Fruit fly (Drosophila melanogaster): Measurements from ENCODE around the gene Pa1.

The Pa1 gene

dm6 chrX:11351351-11351750 lies 7.7 kb upstream of the Pa1 start (continued):
- peak; percentile 70 for TF ChIP-seq Blimp-1 (GFP tag; optimal IDR thresholded peaks at IDR 0.05)
- TF ChIP-seq dac (GFP tag; optimal IDR thresholded peaks at IDR 0.05), result peak; percentile 95
- peak; percentile 90 for TF ChIP-seq Ets21C (GFP tag; optimal IDR thresholded peaks at IDR 0.05)
- peak; percentile 94 for TF ChIP-seq dsx (GFP tag; optimal IDR thresholded peaks at IDR 0.05; ENCODE audit: poor library complexity, severe bottlenecking)
- peak; percentile 97 for TF ChIP-seq Eip78C (GFP tag)
- peak; percentile 94 for TF ChIP-seq CG10631 (GFP tag; optimal IDR thresholded peaks at IDR 0.05)
- TF ChIP-seq Hr4 (GFP tag; optimal IDR thresholded peaks at IDR 0.05), result peak; percentile 97
- peak; percentile 93 for TF ChIP-seq Met (GFP tag; optimal IDR thresholded peaks at IDR 0.05)
- peak; percentile 93 for TF ChIP-seq CG11902 (GFP tag; optimal IDR thresholded peaks at IDR 0.05)
- TF ChIP-seq esn (GFP tag; optimal IDR thresholded peaks at IDR 0.05), result peak; percentile 91
- peak; percentile 88 for TF ChIP-seq CG34406 (GFP tag; optimal IDR thresholded peaks at IDR 0.05)
- TF ChIP-seq Hr39 (GFP tag; optimal IDR thresholded peaks at IDR 0.05), result peak; percentile 96
- TF ChIP-seq CG4318 (GFP tag; optimal IDR thresholded peaks at IDR 0.05), result peak; percentile 92
- peak; percentile 96 for TF ChIP-seq CG11294 (GFP tag; IDR thresholded peaks at IDR 0.05)
- peak; percentile 93 for TF ChIP-seq Sox15 (GFP tag; optimal IDR thresholded peaks at IDR 0.05)
- peak; percentile 98 for TF ChIP-seq CG6163 (GFP tag; IDR thresholded peaks at IDR 0.05)
- TF ChIP-seq Sox102F (GFP tag; optimal IDR thresholded peaks at IDR 0.05), result peak; percentile 90
- peak; percentile 96 for TF ChIP-seq Gug (GFP tag; IDR thresholded peaks at IDR 0.05)
- TF ChIP-seq CG1621 (tag; optimal IDR thresholded peaks at IDR 0.05), result peak; percentile 95
- peak; percentile 93 for TF ChIP-seq achi (GFP tag; optimal IDR thresholded peaks at IDR 0.05)

DNA sequence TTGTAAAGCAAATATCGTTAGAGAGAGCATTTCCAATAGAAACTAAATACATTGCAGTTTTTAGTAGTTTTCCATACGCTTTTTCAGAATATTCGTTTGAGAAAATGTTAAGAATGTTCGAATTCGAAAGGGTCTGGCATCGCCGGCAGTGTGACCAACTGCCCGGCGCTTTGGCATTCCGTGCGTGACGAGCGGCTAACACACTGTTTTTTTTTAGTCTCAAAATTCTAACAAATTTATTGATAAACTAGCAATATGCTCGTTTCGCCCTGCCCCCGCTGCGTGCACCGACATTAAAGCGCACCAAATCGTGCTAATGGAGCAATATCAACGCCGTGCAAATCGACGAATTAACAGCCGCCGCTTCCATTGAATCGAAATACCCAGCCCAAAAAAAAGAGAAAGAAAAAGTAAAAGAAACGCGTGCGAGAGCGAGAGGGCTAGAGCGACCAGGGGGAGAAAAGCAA lies 3.3 kb upstream of the Pa1 start, which contains the start of gene dsh:
Gene dsh, plus strand, starts transcription at position 174 of the 467 bp plus-strand sequence.
- no peak for TF ChIP-seq Eip75B (GFP tag; optimal IDR thresholded peaks at IDR 0.05)
- TF ChIP-seq ss (GFP tag; optimal IDR thresholded peaks at IDR 0.05), result peak; percentile 31 to 59
- TF ChIP-seq CG6808 (GFP tag; optimal IDR thresholded peaks at IDR 0.05), result peak; percentile 26
- no peak for TF ChIP-seq Lpt (GFP tag; optimal IDR thresholded peaks at IDR 0.05)
- peak; percentile 58 for TF ChIP-seq Eip78C (GFP tag)
- TF ChIP-seq svp (GFP tag), result peak; percentile 72

DNA sequence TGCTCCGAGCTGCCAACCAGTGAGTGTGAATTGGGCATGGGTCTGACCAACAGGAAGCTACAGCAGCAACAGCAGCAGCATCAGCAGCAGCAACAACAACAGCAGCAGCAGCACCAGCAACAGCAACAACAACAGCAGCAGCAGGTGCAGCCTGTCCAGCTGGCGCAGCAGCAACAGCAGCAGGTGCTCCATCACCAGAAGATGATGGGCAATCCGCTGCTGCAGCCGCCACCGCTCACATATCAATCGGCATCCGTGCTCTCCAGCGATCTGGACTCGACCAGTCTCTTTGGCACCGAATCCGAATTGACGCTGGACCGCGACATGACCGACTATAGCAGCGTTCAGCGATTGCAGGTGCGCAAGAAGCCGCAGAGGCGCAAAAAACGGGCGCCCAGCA lies 2.4 kb upstream of the Pa1 start:
- no peak for TF ChIP-seq salr (GFP tag; optimal IDR thresholded peaks at IDR 0.05)
- no peak for TF ChIP-seq Gug (GFP tag; IDR thresholded peaks at IDR 0.05)
- no peak for TF ChIP-seq Hr38 (GFP tag; optimal IDR thresholded peaks at IDR 0.05)
- no peak for TF ChIP-seq CG11902 (GFP tag; optimal IDR thresholded peaks at IDR 0.05)
- no peak for TF ChIP-seq dsx (GFP tag; optimal IDR thresholded peaks at IDR 0.05; ENCODE audit: poor library complexity, severe bottlenecking)
- TF ChIP-seq pdm3 (GFP tag; optimal IDR thresholded peaks at IDR 0.05), result no peak
- no peak for TF ChIP-seq svp (GFP tag)
- no peak for TF ChIP-seq CG11294 (GFP tag; IDR thresholded peaks at IDR 0.05)
- no peak for TF ChIP-seq CG10669 (GFP tag; optimal IDR thresholded peaks at IDR 0.05)
- no peak for TF ChIP-seq Eip93F (GFP tag; optimal IDR thresholded peaks at IDR 0.05)
- no peak for TF ChIP-seq net (GFP tag; optimal IDR thresholded peaks at IDR 0.05)
- TF ChIP-seq CG1621 (tag; optimal IDR thresholded peaks at IDR 0.05), result no peak
- no peak for TF ChIP-seq Hr39 (GFP tag; optimal IDR thresholded peaks at IDR 0.05)
- TF ChIP-seq fd59A (GFP tag; optimal IDR thresholded peaks at IDR 0.05), result no peak
- no peak for TF ChIP-seq spab (GFP tag; optimal IDR thresholded peaks at IDR 0.05)
- no peak for TF ChIP-seq CG8319 (GFP tag; optimal IDR thresholded peaks at IDR 0.05)
- no peak for TF ChIP-seq topi (GFP tag; optimal IDR thresholded peaks at IDR 0.05)

dm6 chrX:11367783-11368509 lies 8.9 kb downstream of the Pa1 start, which contains the start of the genes hop and Tim8:
TSS of gene hop (minus strand) at chrX:11368098.
TSS of gene Tim8 (plus strand) at chrX:11368445.
- no peak for TF ChIP-seq CG15336 (GFP tag; IDR thresholded peaks at IDR 0.05)
- peak; percentile 76 for TF ChIP-seq fkh (GFP tag; optimal IDR thresholded peaks at IDR 0.05)
- peak; percentile 8 for TF ChIP-seq Eip78C (GFP tag)
- peak; percentile 66 for TF ChIP-seq achi (GFP tag; optimal IDR thresholded peaks at IDR 0.05)
